Fruit fly (Drosophila melanogaster) whole organism, embryonic: ENCODE measurements around the gene CG6652.

Experiments used
- Adf1 ChIP-seq: fragments of 200-800 bp; sonication (Bioruptor generic); IDR thresholded peaks from 2 replicates; pipeline ENCODE4 v1.3.6; 2022; ENCODE audit warnings: missing biosample characterization, missing genetic modification characterization
- Aef1 ChIP-seq: fragments of 200-800 bp; sonication (Bioruptor generic); IDR thresholded peaks from 3 replicates; pipeline ENCODE4 v1.3.6; 2022; ENCODE audit warnings: missing biosample characterization, missing genetic modification characterization
- Blimp-1 ChIP-seq: fragments of 200-800 bp; sonication (Bioruptor generic); optimal IDR thresholded peaks from 3 replicates; lab custom pipeline; 2018; ENCODE audit warnings: missing biosample characterization, missing genetic modification characterization, mild to moderate bottlenecking, moderate library complexity, missing genetic modification reagents
- CG10147 ChIP-seq: fragments of 200-800 bp; sonication (Bioruptor generic); optimal IDR thresholded peaks from 2 replicates; lab custom pipeline; 2019; ENCODE audit warnings: missing biosample characterization, mild to moderate bottlenecking, missing genetic modification characterization, moderate library complexity
- CG10431 ChIP-seq: fragments of 200-800 bp; sonication (Bioruptor generic); optimal IDR thresholded peaks from 3 replicates; lab custom pipeline; 2018; ENCODE audit warnings: missing biosample characterization, mild to moderate bottlenecking, missing genetic modification characterization
- CG11456 ChIP-seq: fragments of 200-800 bp; sonication (Bioruptor generic); IDR thresholded peaks from 3 replicates; pipeline ENCODE4 v1.3.6; 2022; ENCODE audit warnings: missing biosample characterization, missing genetic modification characterization
- CG11560 ChIP-seq: fragments of 200-800 bp; sonication (Bioruptor generic); IDR thresholded peaks from 3 replicates; pipeline ENCODE4 v1.3.6; 2022; ENCODE audit warnings: missing biosample characterization, missing genetic modification characterization
- CG13296 ChIP-seq: fragments of 200-800 bp; sonication (Bioruptor generic); optimal IDR thresholded peaks from 3 replicates; lab custom pipeline; 2018; ENCODE audit warnings: missing biosample characterization, mild to moderate bottlenecking, missing genetic modification characterization
- CG13424 ChIP-seq: fragments of 200-800 bp; sonication (Bioruptor generic); optimal IDR thresholded peaks from 2 replicates; lab custom pipeline; 2019; ENCODE audit warnings: missing biosample characterization, mild to moderate bottlenecking, missing genetic modification characterization, moderate library complexity
- CG15479 ChIP-seq: fragments of 200-800 bp; sonication (Bioruptor generic); optimal IDR thresholded peaks from 3 replicates; lab custom pipeline; 2019; ENCODE audit warnings: missing biosample characterization, mild to moderate bottlenecking, missing genetic modification characterization, moderate library complexity
- CG16815 ChIP-seq: fragments of 200-800 bp; sonication (Bioruptor generic); optimal IDR thresholded peaks from 3 replicates; lab custom pipeline; 2017; ENCODE audit warnings: missing biosample characterization, mild to moderate bottlenecking, missing genetic modification characterization
- CG17361 ChIP-seq: fragments of 200-800 bp; sonication (Bioruptor generic); IDR thresholded peaks from 3 replicates; pipeline ENCODE4 v1.3.6; 2022; ENCODE audit warnings: missing biosample characterization, missing genetic modification characterization
- CG17568 ChIP-seq: fragments of 200-800 bp; sonication (Bioruptor generic); optimal IDR thresholded peaks from 2 replicates; lab custom pipeline; 2018; ENCODE audit warnings: missing biosample characterization, mild to moderate bottlenecking, missing genetic modification characterization, moderate library complexity
- CG1832 ChIP-seq: fragments of 200-800 bp; sonication (Bioruptor generic); optimal IDR thresholded peaks from 2 replicates; lab custom pipeline; 2017; ENCODE audit warnings: missing biosample characterization, mild to moderate bottlenecking, missing genetic modification characterization, inconsistent platforms
- CG31365 ChIP-seq: fragments of 200-800 bp; sonication (Bioruptor generic); optimal IDR thresholded peaks from 2 replicates; lab custom pipeline; 2018; ENCODE audit warnings: missing biosample characterization, mild to moderate bottlenecking, missing genetic modification characterization
- CG32767 ChIP-seq: fragments of 200-800 bp; sonication (Bioruptor generic); IDR thresholded peaks from 2 replicates; pipeline ENCODE4 v1.3.6; 2022; ENCODE audit warnings: missing biosample characterization, missing genetic modification characterization
- CG32772 ChIP-seq: fragments of 200-800 bp; sonication (Bioruptor generic); IDR thresholded peaks from 2 replicates; pipeline ENCODE4 v1.3.6; 2022; ENCODE audit warnings: missing biosample characterization, missing genetic modification characterization
- CG4360 ChIP-seq: fragments of 200-800 bp; sonication (Bioruptor generic); IDR thresholded peaks from 2 replicates; pipeline ENCODE4 v1.3.6; 2022; ENCODE audit warnings: missing biosample characterization, missing genetic modification characterization
- CG7987 ChIP-seq: fragments of 200-800 bp; sonication (Bioruptor generic); optimal IDR thresholded peaks from 2 replicates; lab custom pipeline; 2018; ENCODE audit warnings: missing biosample characterization, mild to moderate bottlenecking, missing genetic modification characterization, moderate library complexity
- CG8478 ChIP-seq: fragments of >200 bp; optimal IDR thresholded peaks from 2 replicates; lab custom pipeline; 2018
- CkIIα-i1 ChIP-seq: fragments of 200-800 bp; sonication (Bioruptor generic); IDR thresholded peaks from 2 replicates; pipeline ENCODE4 v1.3.6; 2022; ENCODE audit warnings: missing biosample characterization, missing genetic modification characterization
- E2f2 ChIP-seq: fragments of 200-800 bp; sonication (Bioruptor generic); IDR thresholded peaks from 2 replicates; pipeline ENCODE4 v1.3.6; 2022; ENCODE audit warnings: missing biosample characterization, missing genetic modification characterization
- Elba2 ChIP-seq: fragments of 200-800 bp; sonication (Bioruptor generic); optimal IDR thresholded peaks from 3 replicates; lab custom pipeline; 2016; ENCODE audit warnings: missing biosample characterization, missing genetic modification characterization
- Hmx ChIP-seq: fragments of 200-800 bp; sonication (Bioruptor generic); optimal IDR thresholded peaks from 2 replicates; lab custom pipeline; 2016; ENCODE audit warnings: missing biosample characterization, missing genetic modification characterization
- MBD-R2 ChIP-seq: fragments of 200-800 bp; sonication (Bioruptor generic); IDR thresholded peaks from 2 replicates; pipeline ENCODE4 v1.3.6; 2022; ENCODE audit warnings: missing biosample characterization, missing genetic modification characterization
- Scr ChIP-seq: fragments of 200-800 bp; sonication (Bioruptor generic); IDR thresholded peaks from 2 replicates; pipeline ENCODE4 v1.3.6; 2022; ENCODE audit warnings: missing biosample characterization, missing genetic modification characterization; ENCODE audit not compliant: partially characterized antibody
- Spps ChIP-seq: fragments of 200-800 bp; sonication (Bioruptor generic); optimal IDR thresholded peaks from 2 replicates; lab custom pipeline; 2018; ENCODE audit warnings: missing biosample characterization, mild to moderate bottlenecking, missing genetic modification characterization
- Xrp1 ChIP-seq: fragments of 200-800 bp; sonication (Bioruptor generic); IDR thresholded peaks from 2 replicates; pipeline ENCODE4 v1.3.6; 2022; ENCODE audit warnings: missing biosample characterization, missing genetic modification characterization
- br ChIP-seq: fragments of >200 bp; optimal IDR thresholded peaks from 2 replicates; lab custom pipeline; 2017
- cg ChIP-seq: fragments of 200-800 bp; sonication (Bioruptor generic); optimal IDR thresholded peaks from 3 replicates; lab custom pipeline; 2019; ENCODE audit warnings: missing biosample characterization, mild to moderate bottlenecking, missing genetic modification characterization, moderate library complexity
- dan ChIP-seq: fragments of 200-800 bp; sonication (Bioruptor generic); IDR thresholded peaks from 2 replicates; pipeline ENCODE4 v1.3.6; 2022; ENCODE audit warnings: missing biosample characterization, missing genetic modification characterization
- dysf ChIP-seq: fragments of 200-800 bp; sonication (Bioruptor generic); IDR thresholded peaks from 3 replicates; pipeline ENCODE4 v1.3.6; 2022; ENCODE audit warnings: missing biosample characterization, missing genetic modification characterization
- fd3F ChIP-seq: fragments of 200-800 bp; sonication (Bioruptor generic); optimal IDR thresholded peaks from 2 replicates; lab custom pipeline; 2018; ENCODE audit warnings: missing biosample characterization, mild to moderate bottlenecking, missing genetic modification characterization, moderate library complexity
- fru ChIP-seq: fragments of >200 bp; optimal IDR thresholded peaks from 2 replicates; lab custom pipeline; 2017
- gem ChIP-seq: fragments of 200-800 bp; sonication (Bioruptor generic); optimal IDR thresholded peaks from 2 replicates; lab custom pipeline; 2019; ENCODE audit warnings: missing biosample characterization, mild to moderate bottlenecking, missing genetic modification characterization, moderate library complexity
- gfzf ChIP-seq: fragments of 200-800 bp; sonication (Bioruptor generic); optimal IDR thresholded peaks from 2 replicates; lab custom pipeline; 2016; ENCODE audit warnings: missing biosample characterization, mild to moderate bottlenecking, missing genetic modification characterization, moderate library complexity
- gro ChIP-seq: fragments of 200-800 bp; sonication (Bioruptor generic); optimal IDR thresholded peaks from 2 replicates; lab custom pipeline; 2016; ENCODE audit warnings: missing biosample characterization, missing genetic modification characterization
- ind ChIP-seq: fragments of 200-800 bp; sonication (Bioruptor generic); optimal IDR thresholded peaks from 3 replicates; lab custom pipeline; 2016; ENCODE audit warnings: missing biosample characterization, missing genetic modification characterization
- insv ChIP-seq, 2 experiments: fragments of 200-800 bp; sonication (Bioruptor generic); optimal IDR thresholded peaks; 3 replicates each; lab custom pipeline; 2016 to 2018; ENCODE audit warnings: missing biosample characterization in 2 of 2, missing genetic modification characterization in 2 of 2
- klu ChIP-seq: fragments of 200-800 bp; sonication (Bioruptor generic); IDR thresholded peaks from 2 replicates; pipeline ENCODE4 v1.3.6; 2022; ENCODE audit warnings: missing biosample characterization, missing genetic modification characterization
- onecut ChIP-seq: fragments of 200-800 bp; sonication (Bioruptor generic); IDR thresholded peaks from 2 replicates; pipeline ENCODE4 v1.3.6; 2022; ENCODE audit warnings: missing biosample characterization, missing genetic modification characterization
- pfk ChIP-seq: fragments of 200-800 bp; sonication (Bioruptor generic); optimal IDR thresholded peaks from 2 replicates; lab custom pipeline; 2018; ENCODE audit warnings: missing biosample characterization, mild to moderate bottlenecking, missing genetic modification characterization, moderate library complexity
- pzg ChIP-seq: fragments of 200-800 bp; sonication (Bioruptor generic); optimal IDR thresholded peaks from 3 replicates; lab custom pipeline; 2018; ENCODE audit warnings: missing biosample characterization, mild to moderate bottlenecking, missing genetic modification characterization, moderate library complexity
- row ChIP-seq: fragments of 200-800 bp; sonication (Bioruptor generic); IDR thresholded peaks from 3 replicates; pipeline ENCODE4 v1.3.6; 2022; ENCODE audit warnings: missing biosample characterization, missing genetic modification characterization
- sens ChIP-seq: fragments of 200-800 bp; sonication (Bioruptor generic); peaks from one replicate; lab custom pipeline; 2016; ENCODE audit warnings: missing biosample characterization, missing genetic modification characterization
- shn ChIP-seq: fragments of 200-800 bp; sonication (Bioruptor generic); optimal IDR thresholded peaks from 3 replicates; lab custom pipeline; 2016; ENCODE audit warnings: missing biosample characterization, missing genetic modification characterization
- slbo ChIP-seq: fragments of 200-800 bp; sonication (Bioruptor generic); IDR thresholded peaks from 2 replicates; pipeline ENCODE4 v1.3.6; 2022; ENCODE audit warnings: missing biosample characterization, missing genetic modification characterization
- sob ChIP-seq: fragments of 200-800 bp; sonication (Bioruptor generic); IDR thresholded peaks from 2 replicates; pipeline ENCODE4 v1.3.6; 2022; ENCODE audit warnings: missing biosample characterization, missing genetic modification characterization
- sqz ChIP-seq: fragments of 200-800 bp; sonication (Bioruptor generic); optimal IDR thresholded peaks from 3 replicates; lab custom pipeline; 2018; ENCODE audit warnings: missing biosample characterization, mild to moderate bottlenecking, missing genetic modification characterization
- toy ChIP-seq: fragments of 200-800 bp; sonication (Bioruptor generic); IDR thresholded peaks from 2 replicates; pipeline ENCODE4 v1.3.6; 2022; ENCODE audit warnings: missing biosample characterization, missing genetic modification characterization
- vfl ChIP-seq: fragments of 200-800 bp; sonication (Bioruptor generic); optimal IDR thresholded peaks from 2 replicates; lab custom pipeline; 2016; ENCODE audit warnings: missing biosample characterization, missing genetic modification characterization
- vnd ChIP-seq: fragments of 200-800 bp; sonication (Bioruptor generic); IDR thresholded peaks from 3 replicates; pipeline ENCODE4 v1.3.6; 2022; ENCODE audit warnings: missing biosample characterization, missing genetic modification characterization; ENCODE audit not compliant: partially characterized antibody

CG6652 gene

dm6 chr3L:17050661-17051452 is 28.2 kb upstream of the CG6652 start (continued):
- no peak for TF ChIP-seq Xrp1 (GFP tag; lab: Robert Waterston, UW)
- TF ChIP-seq pzg (GFP tag; lab: Kevin White, UChicago): peak; percentile 52
- peak; percentile 91 for TF ChIP-seq E2f2 (GFP tag; lab: Robert Waterston, UW)
- TF ChIP-seq sqz (GFP tag; lab: Kevin White, UChicago): no peak
- no peak for TF ChIP-seq CG16815 (GFP tag; lab: Kevin White, UChicago)
- TF ChIP-seq CG32772 (GFP tag; lab: Robert Waterston, UW): no peak
- no peak for TF ChIP-seq CG17568 (GFP tag; lab: Kevin White, UChicago)
- no peak for TF ChIP-seq sob
- 0 out of 2 replicates have a peak, but pooled peaks have one; percentile 16 for TF ChIP-seq Scr (GFP tag; lab: Robert Waterston, UW)
- no peak for TF ChIP-seq Hmx
- peak; percentile 44 for TF ChIP-seq sens (GFP tag; lab: Kevin White, UChicago)
- TF ChIP-seq insv (GFP tag; optimal IDR thresholded peaks at IDR 0.05; lab: Kevin White, UChicago): no peak
- peak; percentile 95 for TF ChIP-seq CG31365
- TF ChIP-seq CG10431 (GFP tag; lab: Kevin White, UChicago): no peak
- TF ChIP-seq fd3F (GFP tag; lab: Kevin White, UChicago): no peak
- peak; percentile 10 for TF ChIP-seq gem (tag; lab: Kevin White, UChicago)
- TF ChIP-seq vnd (GFP tag; lab: Robert Waterston, UW): no peak
- peak; percentile 87 for TF ChIP-seq Aef1
- TF ChIP-seq shn (GFP tag; lab: Kevin White, UChicago): no peak
- TF ChIP-seq CG10147: no peak
- TF ChIP-seq CG8478 (lab: Kevin White, UChicago): peak; percentile 32
- TF ChIP-seq pfk (GFP tag; lab: Kevin White, UChicago): no peak
- no peak for TF ChIP-seq CG15479 (GFP tag; lab: Kevin White, UChicago)
- no peak for TF ChIP-seq br (lab: Kevin White, UChicago)
- no peak for TF ChIP-seq CG11456
- TF ChIP-seq Elba2 (GFP tag; lab: Kevin White, UChicago): no peak
- no peak for TF ChIP-seq Spps (tag; lab: Kevin White, UChicago)
- TF ChIP-seq CG4360 (GFP tag; lab: Robert Waterston, UW): peak; percentile 97
- TF ChIP-seq Blimp-1 (GFP tag; lab: Kevin White, UChicago): no peak
- peak; percentile 58; the same call in 1 of the 2 replicates for TF ChIP-seq MBD-R2 (GFP tag; lab: Robert Waterston, UW)
- 0 out of 2 replicates have a peak, but pooled peaks have one; percentile 5 for TF ChIP-seq slbo (GFP tag; lab: Robert Waterston, UW)
- TF ChIP-seq gro: no peak
- TF ChIP-seq dan (GFP tag; lab: Robert Waterston, UW): no peak
- no peak; the same call in 1 of the 2 replicates for TF ChIP-seq onecut (GFP tag; lab: Robert Waterston, UW)
- peak; percentile 70 for TF ChIP-seq Adf1 (GFP tag; lab: Robert Waterston, UW)
- TF ChIP-seq row: no peak
- TF ChIP-seq toy (GFP tag; lab: Robert Waterston, UW): no peak
- no peak for TF ChIP-seq cg
- no peak for TF ChIP-seq klu (GFP tag; lab: Robert Waterston, UW)
- no peak for TF ChIP-seq CG32767 (GFP tag; lab: Robert Waterston, UW)
- TF ChIP-seq CG1832: no peak
- no peak for TF ChIP-seq vfl (GFP tag; lab: Kevin White, UChicago)
- no peak for TF ChIP-seq ind (GFP tag; lab: Kevin White, UChicago)
- no peak for TF ChIP-seq fru (lab: Kevin White, UChicago)
- TF ChIP-seq CG17361 (GFP tag; lab: Robert Waterston, UW): no peak
- no peak for TF ChIP-seq CG11560 (tag; lab: Robert Waterston, UW)
- TF ChIP-seq gfzf (GFP tag; lab: Kevin White, UChicago): peak; percentile 64
- TF ChIP-seq dysf (GFP tag; lab: Robert Waterston, UW): no peak
- no peak for TF ChIP-seq CkIIα-i1
- TF ChIP-seq CG13424 (tag; lab: Kevin White, UChicago): no peak
- TF ChIP-seq CG7987: no peak
- TF ChIP-seq CG13296 (GFP tag; lab: Kevin White, UChicago): peak; percentile 7
